Fruit fly (Drosophila melanogaster): ENCODE data around the gene Hmgcr.

Hmgcr gene

DNA sequence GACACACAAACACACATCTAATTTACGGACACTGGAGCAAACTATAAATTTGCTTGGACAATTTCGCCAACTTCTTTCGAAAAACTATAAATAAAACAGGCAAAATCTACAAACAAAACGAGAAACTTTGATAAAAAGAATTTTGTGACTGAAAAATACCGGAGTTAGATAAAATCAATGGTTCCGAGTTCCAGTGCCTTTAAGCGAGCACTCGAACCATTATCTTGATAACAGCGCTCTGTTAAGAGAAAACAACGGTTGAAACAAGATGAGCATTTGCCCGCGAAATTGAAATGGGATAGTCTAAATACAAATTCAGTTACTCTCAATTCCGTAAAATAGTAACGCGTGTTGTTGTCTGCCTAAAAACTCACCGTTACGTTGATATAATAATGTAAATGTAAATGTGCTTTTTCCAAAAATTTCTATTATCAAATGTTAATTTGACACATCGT lies 38.5 kb upstream of the Hmgcr start, which contains the start of gene CG10254:
TSS of gene CG10254 (minus strand) at position 405 of the 455 bp plus-strand sequence.
- TF ChIP-seq klu (GFP tag; IDR thresholded peaks at IDR 0.05) (no peak), Jarid2 (GFP tag; optimal IDR thresholded peaks at IDR 0.05) (no peak), CG12219 (GFP tag; optimal IDR thresholded peaks at IDR 0.05) (no peak), CG4730 (GFP tag; IDR thresholded peaks at IDR 0.05) (no peak), bigmax (GFP tag; optimal IDR thresholded peaks at IDR 0.05) (peak; percentile 55), gsb-n (tag; optimal IDR thresholded peaks at IDR 0.05) (no peak), CG3838 (GFP tag; optimal IDR thresholded peaks at IDR 0.05) (no peak), CG17829 (tag; optimal IDR thresholded peaks at IDR 0.05) (no peak), MESR4 (GFP tag; optimal IDR thresholded peaks at IDR 0.05) (peak; percentile 55), Kr (GFP tag; optimal IDR thresholded peaks at IDR 0.05) (no peak), gfzf (GFP tag; optimal IDR thresholded peaks at IDR 0.05) (peak; percentile 87), CG3995 (GFP tag; optimal IDR thresholded peaks at IDR 0.05) (peak; percentile 50), onecut (GFP tag; IDR thresholded peaks at IDR 0.05) (peak; percentile 64; the same call in 1 of the 2 replicates), abd-A (tag; optimal IDR thresholded peaks at IDR 0.05) (no peak), lilli (GFP tag; optimal IDR thresholded peaks at IDR 0.05) (no peak), CG15514 (GFP tag; optimal IDR thresholded peaks at IDR 0.05) (peak; percentile 99), Dp (GFP tag; optimal IDR thresholded peaks at IDR 0.05) (peak; percentile 83), Vsx1 (GFP tag; optimal IDR thresholded peaks at IDR 0.05) (no peak), toy (GFP tag; IDR thresholded peaks at IDR 0.05) (no peak), Myb (GFP tag; optimal IDR thresholded peaks at IDR 0.05) (peak; percentile 57), CG10274 (GFP tag; optimal IDR thresholded peaks at IDR 0.05) (no peak), stwl (tag; optimal IDR thresholded peaks at IDR 0.05) (peak; percentile 38), CG2202 (tag; optimal IDR thresholded peaks at IDR 0.05) (no peak), CG15073 (GFP tag; optimal IDR thresholded peaks at IDR 0.05) (no peak), CG14667 (GFP tag; IDR thresholded peaks at IDR 0.05) (no peak), HmgZ (tag; optimal IDR thresholded peaks at IDR 0.05) (peak; percentile 25), seq (GFP tag; IDR thresholded peaks at IDR 0.05) (no peak), grn (GFP tag; optimal IDR thresholded peaks at IDR 0.05) (peak; percentile 95), CG4617 (GFP tag; optimal IDR thresholded peaks at IDR 0.05; ENCODE audit: borderline replicate concordance) (peak; percentile 52), CG14710 (tag; optimal IDR thresholded peaks at IDR 0.05) (peak; percentile 30), Adf1 (GFP tag; IDR thresholded peaks at IDR 0.05) (no peak), Lim3 (GFP tag; IDR thresholded peaks at IDR 0.05) (no peak), sr (GFP tag; IDR thresholded peaks at IDR 0.05) (no peak), Sox102F (GFP tag; optimal IDR thresholded peaks at IDR 0.05) (no peak), D19A (tag; optimal IDR thresholded peaks at IDR 0.05) (no peak), CG8359 (GFP tag; optimal IDR thresholded peaks at IDR 0.05; ENCODE audit: borderline replicate concordance) (no peak), CG12299 (tag; optimal IDR thresholded peaks at IDR 0.05) (peak; percentile 7), CG2116 (GFP tag; optimal IDR thresholded peaks at IDR 0.05) (peak; percentile 2), bowl (GFP tag; IDR thresholded peaks at IDR 0.05) (no peak), CG9797 (GFP tag; optimal IDR thresholded peaks at IDR 0.05) (peak; percentile 34), CG4424 (GFP tag; optimal IDR thresholded peaks at IDR 0.05) (no peak), CG15601 (tag; optimal IDR thresholded peaks at IDR 0.05) (peak; percentile 100), sens (GFP tag) (no peak), CG32767 (GFP tag; IDR thresholded peaks at IDR 0.05) (no peak), trem (tag; optimal IDR thresholded peaks at IDR 0.05) (peak; percentile 21), CG7928 (GFP tag; optimal IDR thresholded peaks at IDR 0.05) (peak; percentile 33), Doc3 (GFP tag; IDR thresholded peaks at IDR 0.05; ENCODE audit: partially characterized antibody) (no peak), MTF-1 (GFP tag; optimal IDR thresholded peaks at IDR 0.05; ENCODE audit: borderline replicate concordance) (no peak), tap (tag; optimal IDR thresholded peaks at IDR 0.05) (no peak), BEAF-32 (GFP tag; optimal IDR thresholded peaks at IDR 0.05) (peak; percentile 18), sqz (GFP tag; optimal IDR thresholded peaks at IDR 0.05) (no peak)
